Fruit fly (Drosophila melanogaster): Measurements from ENCODE around the gene CG9521.

The CG9521 gene

DNA sequence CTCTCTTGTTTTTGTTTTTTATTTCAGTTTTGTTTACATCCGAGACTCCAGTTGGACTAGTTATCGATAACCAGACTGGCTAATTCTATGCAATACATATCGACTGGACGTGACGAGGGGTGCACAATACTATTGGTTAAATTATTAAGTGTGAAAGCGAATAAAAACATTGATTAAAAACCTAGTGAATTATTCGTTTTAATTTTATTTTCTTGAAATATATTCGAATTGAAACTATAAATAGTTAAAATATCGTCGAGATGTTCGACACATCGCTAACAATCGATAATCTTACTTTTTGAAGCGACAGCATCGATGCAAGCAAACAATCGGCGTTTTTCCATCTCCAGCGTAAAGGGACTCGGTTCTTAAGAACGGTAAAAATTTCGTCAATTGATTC lies 14.0 kb downstream of the CG9521 start, which contains the start of the genes CG32590 and Flo2 (continued):
- TF ChIP-seq Deaf1 (tag; optimal IDR thresholded peaks at IDR 0.05) (peak; percentile 52), CG15696 (tag; optimal IDR thresholded peaks at IDR 0.05) (peak; percentile 62), Ets97D (GFP tag; optimal IDR thresholded peaks at IDR 0.05) (peak; percentile 72), chif (GFP tag; optimal IDR thresholded peaks at IDR 0.05) (peak; percentile 64 to 68), mld (GFP tag; IDR thresholded peaks at IDR 0.05; ENCODE audit: partially characterized antibody) (peak; percentile 96), sens (GFP tag) (peak; percentile 96), prd (optimal IDR thresholded peaks at IDR 0.05) (no peak), prd (GFP tag; IDR thresholded peaks at IDR 0.05) (peak; percentile 91), jigr1 (GFP tag; IDR thresholded peaks at IDR 0.05) (peak; percentile 18; the same call in 1 of the 3 replicates), zf30C (GFP tag; optimal IDR thresholded peaks at IDR 0.05) (no peak), CG7839 (tag; optimal IDR thresholded peaks at IDR 0.05) (peak; percentile 61), CG10274 (GFP tag; optimal IDR thresholded peaks at IDR 0.05) (no peak), her (GFP tag; optimal IDR thresholded peaks at IDR 0.05) (peak; percentile 17), Asciz (GFP tag; optimal IDR thresholded peaks at IDR 0.05) (no peak), CG9609 (GFP tag; optimal IDR thresholded peaks at IDR 0.05) (peak; percentile 64), Sry-δ (GFP tag; optimal IDR thresholded peaks at IDR 0.05) (peak; percentile 94), gcm (GFP tag; optimal IDR thresholded peaks at IDR 0.05) (peak; percentile 19), CG15601 (tag; optimal IDR thresholded peaks at IDR 0.05) (peak; percentile 50), mam (GFP tag; optimal IDR thresholded peaks at IDR 0.05) (peak; percentile 85), Max (GFP tag; optimal IDR thresholded peaks at IDR 0.05) (peak; percentile 55), trem (tag; optimal IDR thresholded peaks at IDR 0.05) (peak; percentile 63), Hmx (GFP tag; optimal IDR thresholded peaks at IDR 0.05) (no peak), ara (GFP tag; IDR thresholded peaks at IDR 0.05) (peak; percentile 82), sc (optimal IDR thresholded peaks at IDR 0.05) (no peak), sc (GFP tag; optimal IDR thresholded peaks at IDR 0.05) (no peak), CG12155 (GFP tag; optimal IDR thresholded peaks at IDR 0.05) (peak; percentile 66), danr (GFP tag; IDR thresholded peaks at IDR 0.05) (peak; percentile 69), ttk (GFP tag; IDR thresholded peaks at IDR 0.05) (peak; percentile 75), en (GFP tag; optimal IDR thresholded peaks at IDR 0.05) (no peak), abd-A (tag; optimal IDR thresholded peaks at IDR 0.05) (no peak), CG11560 (tag; IDR thresholded peaks at IDR 0.05) (peak; percentile 79), fd96Cb (tag; optimal IDR thresholded peaks at IDR 0.05) (peak; percentile 36), Dp (GFP tag; optimal IDR thresholded peaks at IDR 0.05) (peak; percentile 28), CG12744 (GFP tag; optimal IDR thresholded peaks at IDR 0.05) (no peak), Tbp (GFP tag; optimal IDR thresholded peaks at IDR 0.05) (no peak), BEAF-32 (GFP tag; optimal IDR thresholded peaks at IDR 0.05) (peak; percentile 95), CG7745 (tag; optimal IDR thresholded peaks at IDR 0.05) (no peak), so (GFP tag; IDR thresholded peaks at IDR 0.05) (peak; percentile 67; the same call in 2 of the 3 replicates), CG30020 (tag; optimal IDR thresholded peaks at IDR 0.05) (peak; percentile 60), CG11723 (GFP tag; optimal IDR thresholded peaks at IDR 0.05) (no peak), HmgD (GFP tag; optimal IDR thresholded peaks at IDR 0.05) (no peak), CG14667 (GFP tag; IDR thresholded peaks at IDR 0.05) (peak; percentile 72), CG15269 (tag; optimal IDR thresholded peaks at IDR 0.05) (peak; percentile 74), CG17802 (tag; optimal IDR thresholded peaks at IDR 0.05) (peak; percentile 3), chn (GFP tag; optimal IDR thresholded peaks at IDR 0.05) (peak; percentile 69), btn (GFP tag; optimal IDR thresholded peaks at IDR 0.05) (no peak), shn (GFP tag; optimal IDR thresholded peaks at IDR 0.05) (peak; percentile 51), CG8089 (GFP tag; optimal IDR thresholded peaks at IDR 0.05) (peak; percentile 21), sr (GFP tag; IDR thresholded peaks at IDR 0.05) (no peak), pnt (GFP tag; optimal IDR thresholded peaks at IDR 0.05) (peak; percentile 57), CG12769 (tag; optimal IDR thresholded peaks at IDR 0.05) (no peak), CG5245 (GFP tag; optimal IDR thresholded peaks at IDR 0.05) (peak; percentile 48)

All from whole organism, embryonic.